Worm (Caenorhabditis elegans): ENCODE data around the gene spot-1.
A peak's percentile ranks its signal among the peaks of the same experiment; 100 is the strongest.

The spot-1 gene

DNA sequence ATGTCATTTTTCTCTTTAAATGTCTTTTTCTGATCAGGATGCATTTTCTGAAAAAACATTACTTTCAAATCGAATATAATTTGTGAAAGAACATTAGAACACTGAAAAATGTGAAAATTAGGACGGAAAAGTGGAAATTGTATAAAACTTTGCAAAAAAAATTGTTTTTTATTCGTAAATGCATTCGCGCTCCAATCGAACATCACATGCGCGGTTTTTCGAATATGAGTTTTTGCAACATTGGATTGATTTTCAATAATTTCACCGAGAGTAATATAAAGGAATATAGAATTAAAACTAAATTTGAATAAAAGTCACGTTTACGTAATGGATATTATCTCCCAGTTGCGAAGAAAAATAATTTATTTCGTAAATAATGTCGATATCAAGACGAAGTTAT lies at the start of gene spot-1, which contains the start of gene B0361.11:
TSS of gene spot-1 (minus strand) at position 47 of the 400 bp plus-strand sequence.
TSS of gene B0361.11 (plus strand) at position 372 of the 400 bp plus-strand sequence.
- TF ChIP-seq lim-6 (tag; optimal IDR thresholded peaks at IDR 0.05) (no peak), sox-4 (tag; optimal IDR thresholded peaks at IDR 0.05) (no peak), ceh-14 (tag; optimal IDR thresholded peaks at IDR 0.05) (no peak), unc-55 (GFP tag; optimal IDR thresholded peaks at IDR 0.05) (no peak), nfya-1 (tag; optimal IDR thresholded peaks at IDR 0.05) (peak; percentile 23), ceh-48 (tag; optimal IDR thresholded peaks at IDR 0.05) (peak; percentile 19), ceh-9 (tag; optimal IDR thresholded peaks at IDR 0.05) (no peak), unc-42 (tag; optimal IDR thresholded peaks at IDR 0.05) (peak; percentile 2), hlh-15 (tag; optimal IDR thresholded peaks at IDR 0.05) (no peak), ceh-6 (GFP tag; optimal IDR thresholded peaks at IDR 0.05) (no peak), hlh-30 (tag; optimal IDR thresholded peaks at IDR 0.05; ENCODE audit: insufficient read depth) (peak; percentile 31), elt-2 (tag; optimal IDR thresholded peaks at IDR 0.05) (peak; percentile 18), F13H6.1 (tag; optimal IDR thresholded peaks at IDR 0.05) (no peak), C08G9.2 (tag; optimal IDR thresholded peaks at IDR 0.05) (no peak)

DNA sequence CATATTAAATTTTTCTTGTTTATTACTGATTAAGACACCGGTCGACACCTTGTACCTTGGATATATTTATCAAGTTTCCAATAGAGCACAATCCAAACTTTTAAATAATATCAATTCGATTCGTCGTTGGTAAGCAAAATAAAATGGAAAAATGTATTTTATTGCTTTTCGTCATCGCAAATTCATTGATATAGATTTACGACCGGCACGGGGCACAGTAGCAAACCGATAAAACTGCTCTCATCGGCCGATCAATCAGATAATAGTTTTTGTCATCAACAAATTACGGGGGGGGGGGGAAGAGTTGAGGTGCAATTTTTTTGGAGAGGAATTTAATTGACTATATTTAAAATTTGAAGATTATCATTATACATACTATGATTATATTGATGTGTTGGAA lies 46.3 kb upstream of the spot-1 start:
- TF ChIP-seq madf-2 (tag; optimal IDR thresholded peaks at IDR 0.05) (no peak), C38D4.7 (GFP tag; optimal IDR thresholded peaks at IDR 0.05) (no peak), K09A11.1 (tag; optimal IDR thresholded peaks at IDR 0.05; ENCODE audit: insufficient read depth) (no peak), ceh-30 (tag; optimal IDR thresholded peaks at IDR 0.05) (no peak), C08G9.2 (tag; optimal IDR thresholded peaks at IDR 0.05) (no peak), zip-5 (tag; optimal IDR thresholded peaks at IDR 0.05) (no peak), rnt-1 (tag; optimal IDR thresholded peaks at IDR 0.05) (no peak), pax-1 (tag; optimal IDR thresholded peaks at IDR 0.05) (no peak), ceh-14 (tag; optimal IDR thresholded peaks at IDR 0.05) (no peak), fkh-6 (tag; optimal IDR thresholded peaks at IDR 0.05) (no peak), ceh-34 (tag; optimal IDR thresholded peaks at IDR 0.05) (no peak), odd-2 (tag; optimal IDR thresholded peaks at IDR 0.05) (no peak), fkh-10 (GFP tag; optimal IDR thresholded peaks at IDR 0.05) (no peak), hlh-6 (tag; optimal IDR thresholded peaks at IDR 0.05) (no peak)

DNA sequence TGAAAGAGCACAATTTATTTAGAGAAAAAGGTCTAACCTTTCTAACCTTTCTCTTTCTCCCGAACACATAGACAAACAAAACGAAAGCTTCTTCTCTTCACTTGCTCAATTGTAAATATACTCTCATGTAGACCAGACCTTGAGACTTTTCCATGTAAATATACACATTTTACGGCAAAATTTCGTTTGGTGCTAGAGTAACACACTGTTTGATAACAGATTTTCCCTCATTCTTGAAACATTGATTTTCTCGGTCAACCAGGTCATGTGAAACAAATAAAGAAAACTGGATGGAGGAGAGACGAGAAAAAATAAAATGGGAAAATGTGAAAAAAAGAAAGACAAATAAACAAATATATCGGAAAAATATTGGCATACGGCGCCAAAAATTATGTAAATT lies 44.9 kb upstream of the spot-1 start:
- TF ChIP-seq mec-3 (tag; optimal IDR thresholded peaks at IDR 0.05; ENCODE audit: borderline replicate concordance), result no peak

DNA sequence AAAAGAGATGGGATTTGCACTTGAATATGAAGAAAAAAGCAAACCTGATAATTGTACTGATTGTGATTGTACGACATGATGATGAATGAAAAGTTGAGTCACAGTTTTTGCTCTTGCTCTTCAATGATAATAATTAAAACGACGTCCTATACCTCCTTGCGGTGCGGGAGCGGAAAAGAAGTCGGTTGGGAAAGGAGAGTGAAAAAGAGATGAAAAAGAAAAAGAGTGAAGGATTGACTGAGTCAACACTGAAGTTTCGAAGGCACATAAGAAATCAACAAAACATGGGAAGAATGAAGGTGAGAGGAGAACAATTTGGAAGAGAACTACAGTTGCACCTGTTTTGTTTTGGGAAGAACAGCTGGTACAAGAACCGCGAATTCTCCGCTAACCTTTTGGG lies 42.3 kb upstream of the spot-1 start, which contains the start of gene F56C9.8:
TSS of gene F56C9.8 (minus strand) at position 120 of the 400 bp plus-strand sequence.
- no peak for TF ChIP-seq Y22D7AL.16 (tag; optimal IDR thresholded peaks at IDR 0.05)
- TF ChIP-seq ceh-14 (tag; optimal IDR thresholded peaks at IDR 0.05), result no peak
- no peak for TF ChIP-seq C38D4.7 (GFP tag; optimal IDR thresholded peaks at IDR 0.05)
- TF ChIP-seq che-1 (tag; optimal IDR thresholded peaks at IDR 0.05), result no peak
- TF ChIP-seq ceh-34 (tag; optimal IDR thresholded peaks at IDR 0.05), result no peak
- TF ChIP-seq sdc-2 (tag; optimal IDR thresholded peaks at IDR 0.05), result no peak
- TF ChIP-seq dmd-4 (tag; optimal IDR thresholded peaks at IDR 0.05; ENCODE audit: borderline replicate concordance), result no peak
- TF ChIP-seq fkh-10 (GFP tag; optimal IDR thresholded peaks at IDR 0.05), result no peak
- no peak for TF ChIP-seq hlh-30 (tag; optimal IDR thresholded peaks at IDR 0.05; ENCODE audit: insufficient read depth)
- no peak for TF ChIP-seq nfya-1 (tag; optimal IDR thresholded peaks at IDR 0.05)
- no peak for TF ChIP-seq ttx-3 (tag; optimal IDR thresholded peaks at IDR 0.05)
- no peak for TF ChIP-seq dve-1 (tag; optimal IDR thresholded peaks at IDR 0.05)
- no peak for TF ChIP-seq fkh-6 (tag; optimal IDR thresholded peaks at IDR 0.05)
- no peak for TF ChIP-seq pat-9 (tag; optimal IDR thresholded peaks at IDR 0.05)

DNA sequence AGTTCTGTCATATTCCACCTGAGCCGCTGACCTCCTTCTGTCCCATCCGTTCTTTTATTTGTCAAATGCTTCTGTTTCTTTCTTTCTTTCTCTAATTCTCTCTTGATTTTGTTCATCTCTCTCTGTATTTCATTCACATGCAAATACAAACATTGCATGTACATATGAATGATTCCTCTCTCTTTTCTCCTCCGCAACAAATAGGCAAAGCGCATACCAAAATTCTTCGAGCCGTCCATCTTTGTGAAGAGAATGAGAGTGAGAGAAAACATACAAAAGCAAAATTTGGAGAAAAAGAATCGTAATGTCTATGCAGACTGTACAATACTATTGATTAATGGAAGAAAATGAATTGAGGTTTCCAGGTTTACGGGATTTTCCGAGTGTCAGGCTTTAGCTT lies 40.3 kb upstream of the spot-1 start:
- no peak for TF ChIP-seq nfya-1 (tag; optimal IDR thresholded peaks at IDR 0.05)
- TF ChIP-seq hlh-13 (GFP tag; optimal IDR thresholded peaks at IDR 0.05), result no peak
- TF ChIP-seq fax-1 (tag; optimal IDR thresholded peaks at IDR 0.05), result no peak
- TF ChIP-seq pax-1 (tag; optimal IDR thresholded peaks at IDR 0.05), result peak; percentile 14
- TF ChIP-seq ceh-19 (GFP tag; optimal IDR thresholded peaks at IDR 0.05), result peak; percentile 33
- TF ChIP-seq ttx-3 (tag; optimal IDR thresholded peaks at IDR 0.05), result no peak
- no peak for TF ChIP-seq hlh-8 (tag; optimal IDR thresholded peaks at IDR 0.05)
- no peak for TF ChIP-seq ama-1 (optimal IDR thresholded peaks at IDR 0.05)
- TF ChIP-seq ceh-18 (tag; optimal IDR thresholded peaks at IDR 0.05), result no peak
- no peak for TF ChIP-seq T23F11.4 (GFP tag; optimal IDR thresholded peaks at IDR 0.05)
- no peak for TF ChIP-seq ceh-22 (tag; optimal IDR thresholded peaks at IDR 0.05)
- TF ChIP-seq sox-2 (GFP tag; IDR thresholded peaks at IDR 0.05), result no peak
- TF ChIP-seq ets-4 (tag; optimal IDR thresholded peaks at IDR 0.05), result no peak
- TF ChIP-seq nhr-11 (tag; optimal IDR thresholded peaks at IDR 0.05), result no peak
- no peak for TF ChIP-seq ceh-2 (tag; optimal IDR thresholded peaks at IDR 0.05)
- TF ChIP-seq madf-2 (tag; optimal IDR thresholded peaks at IDR 0.05), result no peak

Measured in whole organism, late embryonic.